Worm (Caenorhabditis elegans) whole organism, early embryonic: Measurements from ENCODE around the gene K09F5.1.

Source experiments
- F13C5.2 ChIP-seq: sonication (generic microtip); optimal IDR thresholded peaks from 2 replicates; lab custom pipeline; 2017; ENCODE audit warnings: mild to moderate bottlenecking, missing genetic modification characterization, inconsistent platforms, missing compliant biosample characterization
- ets-7 ChIP-seq: sonication (generic microtip); optimal IDR thresholded peaks from 2 replicates; lab custom pipeline; 2016; ENCODE audit warnings: missing genotype, missing genetic modification characterization, missing compliant biosample characterization
- hmg-4 ChIP-seq: fragments of 200-800 bp; sonication (Bioruptor generic); optimal IDR thresholded peaks from 2 replicates; lab custom pipeline; 2018; ENCODE audit warnings: mild to moderate bottlenecking, missing genetic modification characterization, missing compliant biosample characterization
- scrt-1 ChIP-seq: fragments of 200-800 bp; sonication (Bioruptor generic); IDR thresholded peaks from 2 replicates; pipeline ENCODE4 v1.3.6; 2022; ENCODE audit warnings: missing genetic modification characterization, missing compliant biosample characterization

K09F5.1 gene

ce11 chrX:7787885-7788353, 48.5 kb downstream of the K09F5.1 start, which contains the start of gene ZK154.5:
Gene ZK154.5 (minus strand): TSS chrX:7787935.
- TF ChIP-seq hmg-4 (peak; percentile 57), F13C5.2 (tag; lab: Kevin White, UChicago) (peak; percentile 14), scrt-1 (GFP tag; lab: Robert Waterston, UW) (no peak), ets-7 (no peak)
